Worm (Caenorhabditis elegans) whole organism, mixed stage, embryonic: Measurements from ENCODE around the gene cal-8.

ENCODE experiments used
- M03D4.4 ChIP-seq: sonication (generic microtip); optimal IDR thresholded peaks from 2 replicates; lab custom pipeline; 2017; ENCODE audit warnings: mild to moderate bottlenecking, missing genetic modification characterization, missing compliant biosample characterization
- blmp-1 ChIP-seq: fragments of 150-350 bp; optimal IDR thresholded peaks from 2 replicates; lab custom pipeline; 2014; ENCODE audit warnings: missing biosample characterization, missing genetic modification characterization
- ces-1 ChIP-seq: fragments of 150-350 bp; optimal IDR thresholded peaks from 2 replicates; lab custom pipeline; 2014; ENCODE audit warnings: missing biosample characterization, missing genetic modification reagents, missing genetic modification characterization
- elt-3 ChIP-seq: fragments of 150-350 bp; optimal IDR thresholded peaks from 2 replicates; lab custom pipeline; 2014; ENCODE audit warnings: missing biosample characterization, missing genetic modification characterization
- lsy-2 ChIP-seq: fragments of 150-350 bp; optimal IDR thresholded peaks from 2 replicates; lab custom pipeline; 2014; ENCODE audit warnings: missing biosample characterization, missing genetic modification characterization
- snpc-4 ChIP-seq: fragments of 150-350 bp; optimal IDR thresholded peaks from 2 replicates; lab custom pipeline; 2014; ENCODE audit warnings: missing biosample characterization, missing genetic modification characterization
- unc-39 ChIP-seq: fragments of 150-350 bp; optimal IDR thresholded peaks from 2 replicates; lab custom pipeline; 2014; ENCODE audit warnings: missing biosample characterization, missing genetic modification characterization
- ztf-11 ChIP-seq: fragments of 150-350 bp; optimal IDR thresholded peaks from 2 replicates; lab custom pipeline; 2014; ENCODE audit warnings: missing biosample characterization, missing genetic modification characterization

- TF ChIP-seq M03D4.4 (tag; lab: Kevin White, UChicago) (no peak), ztf-11 (no peak), unc-39 (tag; lab: Kevin White, UChicago) (no peak), snpc-4 (tag; lab: Kevin White, UChicago) (no peak), elt-3 (tag; lab: Kevin White, UChicago) (no peak), lsy-2 (tag; lab: Kevin White, UChicago) (no peak), ces-1 (no peak), blmp-1 (tag; lab: Kevin White, UChicago) (peak; percentile 61)
Observed at ce11 chrII:5458683-5459410, 23.0 kb downstream of the cal-8 start.
